Worm (Caenorhabditis elegans): ENCODE measurements around the gene srd-33.

DNA sequence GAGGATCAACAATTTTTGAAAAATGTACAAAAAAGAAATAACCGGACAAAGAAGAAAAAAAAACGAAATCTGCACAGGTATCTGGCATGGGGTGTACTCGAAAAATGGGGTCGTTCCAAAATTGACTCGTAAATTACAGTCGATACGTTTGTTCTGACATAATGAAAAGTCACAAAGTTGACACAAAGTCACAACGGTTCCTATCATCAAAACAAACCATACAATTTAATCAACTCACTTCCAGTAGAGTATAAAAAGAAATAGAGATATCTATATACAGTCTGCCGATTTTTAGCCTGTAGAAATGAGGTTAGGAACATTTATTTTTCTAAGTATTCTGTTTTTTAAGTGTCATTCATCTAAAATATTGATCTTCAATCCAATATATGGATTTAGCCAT is 12.4 kb downstream of the srd-33 start, which contains the start of gene T19H12.12:
- no peak for TF ChIP-seq skn-1 (tag; optimal IDR thresholded peaks at IDR 0.05)
- no peak for TF ChIP-seq zag-1 (tag; optimal IDR thresholded peaks at IDR 0.05)
- TF ChIP-seq elt-3 (tag; optimal IDR thresholded peaks at IDR 0.05) = no peak
- no peak for TF ChIP-seq nhr-77 (tag; optimal IDR thresholded peaks at IDR 0.05)
- no peak for TF ChIP-seq snpc-4 (tag; optimal IDR thresholded peaks at IDR 0.05)

All from whole organism, L2 larva.